Fruit fly (Drosophila melanogaster): ENCODE data around the gene mRpS22.

Gene mRpS22

dm6 chr3R:27953890-27954289 lies 37.2 kb downstream of the mRpS22 start, which contains the start of gene CG4951 (continued):
- TF ChIP-seq CG34224 (GFP tag; IDR thresholded peaks at IDR 0.05; ENCODE audit: partially characterized antibody) = peak; percentile 57; the same call in 2 of the 3 replicates
- TF ChIP-seq HLH4C (GFP tag; IDR thresholded peaks at IDR 0.05; ENCODE audit: partially characterized antibody) = peak; percentile 75
- TF ChIP-seq Xrp1 (GFP tag; IDR thresholded peaks at IDR 0.05) = no peak
- no peak for TF ChIP-seq NFAT (GFP tag; IDR thresholded peaks at IDR 0.05)
- no peak for TF ChIP-seq wor (GFP tag; IDR thresholded peaks at IDR 0.05)
- no peak for TF ChIP-seq CTCF (GFP tag; optimal IDR thresholded peaks at IDR 0.05)
- TF ChIP-seq D19A (tag; optimal IDR thresholded peaks at IDR 0.05) = no peak
- TF ChIP-seq wek (GFP tag; optimal IDR thresholded peaks at IDR 0.05) = no peak
- TF ChIP-seq Bdp1 (GFP tag; optimal IDR thresholded peaks at IDR 0.05) = no peak
- no peak for TF ChIP-seq CG17385 (GFP tag; optimal IDR thresholded peaks at IDR 0.05)
- peak; percentile 66 for TF ChIP-seq trem (tag; optimal IDR thresholded peaks at IDR 0.05)
- no peak for TF ChIP-seq CG4820 (GFP tag; optimal IDR thresholded peaks at IDR 0.05)
- no peak for TF ChIP-seq Bteb2 (GFP tag; optimal IDR thresholded peaks at IDR 0.05)
- TF ChIP-seq Sin3A (optimal IDR thresholded peaks at IDR 0.05) = peak; percentile 62
- no peak for TF ChIP-seq CG9932 (GFP tag; IDR thresholded peaks at IDR 0.05)
- peak; percentile 36; the same call in 1 of the 3 replicates for TF ChIP-seq vnd (GFP tag; IDR thresholded peaks at IDR 0.05; ENCODE audit: partially characterized antibody)
- no peak for TF ChIP-seq HHEX (GFP tag; optimal IDR thresholded peaks at IDR 0.05)
- no peak for TF ChIP-seq CG13123 (GFP tag; optimal IDR thresholded peaks at IDR 0.05)
- no peak for TF ChIP-seq CG16863 (GFP tag; optimal IDR thresholded peaks at IDR 0.05)
- no peak for TF ChIP-seq Hr78 (GFP tag; optimal IDR thresholded peaks at IDR 0.05)
- TF ChIP-seq en (GFP tag; optimal IDR thresholded peaks at IDR 0.05) = no peak
- TF ChIP-seq pzg (GFP tag; optimal IDR thresholded peaks at IDR 0.05) = peak; percentile 91
- peak; percentile 63; the same call in 1 of the 2 replicates for TF ChIP-seq bbx (GFP tag; IDR thresholded peaks at IDR 0.05; ENCODE audit: partially characterized antibody)
- no peak for TF ChIP-seq onecut (GFP tag; IDR thresholded peaks at IDR 0.05)
- no peak for TF ChIP-seq zf30C (GFP tag; optimal IDR thresholded peaks at IDR 0.05)
- TF ChIP-seq CG8089 (GFP tag; optimal IDR thresholded peaks at IDR 0.05) = no peak
- TF ChIP-seq vvl (GFP tag; IDR thresholded peaks at IDR 0.05) = peak; percentile 34; the same call in 1 of the 2 replicates
- no peak for TF ChIP-seq dpn (GFP tag; optimal IDR thresholded peaks at IDR 0.05)
- TF ChIP-seq her (GFP tag; optimal IDR thresholded peaks at IDR 0.05) = no peak
- peak; percentile 58 for TF ChIP-seq Sry-δ (GFP tag; optimal IDR thresholded peaks at IDR 0.05)
- no peak for TF ChIP-seq gce (GFP tag; IDR thresholded peaks at IDR 0.05)
- no peak for TF ChIP-seq dysf (GFP tag; IDR thresholded peaks at IDR 0.05)
- peak in 1 of 2 experiments; percentile 20 for TF ChIP-seq crp (GFP tag; optimal IDR thresholded peaks at IDR 0.05)
- peak; percentile 59; the same call in 1 of the 2 replicates for TF ChIP-seq amos (GFP tag; IDR thresholded peaks at IDR 0.05; ENCODE audit: partially characterized antibody)
- TF ChIP-seq CG13287 (GFP tag; IDR thresholded peaks at IDR 0.05; ENCODE audit: partially characterized antibody) = peak; percentile 78
- TF ChIP-seq Hsf (GFP tag; optimal IDR thresholded peaks at IDR 0.05) = no peak
- peak; percentile 57; the same call in 1 of the 2 replicates for TF ChIP-seq tna (GFP tag; IDR thresholded peaks at IDR 0.05; ENCODE audit: partially characterized antibody)
- peak; percentile 61 for TF ChIP-seq Bgb (GFP tag; IDR thresholded peaks at IDR 0.05; ENCODE audit: partially characterized antibody)
- TF ChIP-seq Aef1 (GFP tag; IDR thresholded peaks at IDR 0.05) = peak; percentile 94
- TF ChIP-seq Dll (GFP tag; IDR thresholded peaks at IDR 0.05; ENCODE audit: partially characterized antibody) = peak; percentile 62; the same call in 2 of the 4 replicates
- no peak for TF ChIP-seq HLHmδ (GFP tag; optimal IDR thresholded peaks at IDR 0.05)
- no peak for TF ChIP-seq unpg (GFP tag; optimal IDR thresholded peaks at IDR 0.05)
- no peak for TF ChIP-seq CG17328 (GFP tag; IDR thresholded peaks at IDR 0.05)
- peak; percentile 52 for TF ChIP-seq MESR4 (GFP tag; optimal IDR thresholded peaks at IDR 0.05)
- no peak for TF ChIP-seq CG3065 (GFP tag; optimal IDR thresholded peaks at IDR 0.05)
- TF ChIP-seq fu2 (GFP tag; optimal IDR thresholded peaks at IDR 0.05) = no peak
- TF ChIP-seq Nf-YA (GFP tag; IDR thresholded peaks at IDR 0.05) = no peak
- no peak for TF ChIP-seq Ptx1 (GFP tag; IDR thresholded peaks at IDR 0.05)
- no peak for TF ChIP-seq ftz-f1 (GFP tag; optimal IDR thresholded peaks at IDR 0.05)
- TF ChIP-seq ind (GFP tag; optimal IDR thresholded peaks at IDR 0.05) = no peak
- TF ChIP-seq CG17829 (tag; optimal IDR thresholded peaks at IDR 0.05) = no peak

Measured in whole organism, embryonic.